Fruit fly (Drosophila melanogaster): ENCODE measurements around the gene rpr.
A peak's percentile ranks its signal among the peaks of the same experiment; 100 is the strongest.

The rpr gene

dm6 chr3L:18400010-18400470 lies 1.8 kb upstream of the rpr start (continued):
- TF ChIP-seq sr (GFP tag; IDR thresholded peaks at IDR 0.05) = no peak
- no peak for TF ChIP-seq gt (GFP tag; IDR thresholded peaks at IDR 0.05)
- TF ChIP-seq aop (GFP tag; IDR thresholded peaks at IDR 0.05) = 0 out of 2 replicates have a peak, but pooled peaks have one; percentile 10
- TF ChIP-seq Nf-YB (GFP tag; optimal IDR thresholded peaks at IDR 0.05) = peak; percentile 98
- peak; percentile 27 for TF ChIP-seq CoRest (tag; optimal IDR thresholded peaks at IDR 0.05)
- peak; percentile 79 for TF ChIP-seq sens (GFP tag)
- TF ChIP-seq CG31365 (tag; optimal IDR thresholded peaks at IDR 0.05) = no peak
- peak; percentile 27 for TF ChIP-seq CG7745 (tag; optimal IDR thresholded peaks at IDR 0.05)
- no peak for TF ChIP-seq pfk (GFP tag; optimal IDR thresholded peaks at IDR 0.05)
- TF ChIP-seq NC2α (GFP tag; optimal IDR thresholded peaks at IDR 0.05) = no peak
- TF ChIP-seq da (GFP tag; optimal IDR thresholded peaks at IDR 0.05) = no peak
- TF ChIP-seq Nf-YA (GFP tag; IDR thresholded peaks at IDR 0.05) = peak; percentile 48; the same call in 1 of the 2 replicates

- TF ChIP-seq CG11504 (tag; optimal IDR thresholded peaks at IDR 0.05) (peak; percentile 91), B-H1 (GFP tag; IDR thresholded peaks at IDR 0.05) (no peak)
Measured at dm6 chr3L:18385536-18385935, 12.7 kb downstream of the rpr start.

- TF ChIP-seq Poxn (GFP tag; IDR thresholded peaks at IDR 0.05) (no peak), CG34224 (GFP tag; IDR thresholded peaks at IDR 0.05; ENCODE audit: partially characterized antibody) (no peak), ems (GFP tag; optimal IDR thresholded peaks at IDR 0.05) (no peak), pan (optimal IDR thresholded peaks at IDR 0.05) (no peak), pan (GFP tag; optimal IDR thresholded peaks at IDR 0.05 in 1 of 2, IDR thresholded peaks at IDR 0.05 in 1 of 2) (peak in 1 of 2 experiments; percentile 36), Mrtf (GFP tag; IDR thresholded peaks at IDR 0.05) (no peak), Pdp1 (GFP tag; optimal IDR thresholded peaks at IDR 0.05) (no peak), pzg (GFP tag; optimal IDR thresholded peaks at IDR 0.05) (no peak), CG1647 (GFP tag; optimal IDR thresholded peaks at IDR 0.05) (no peak), Vsx1 (GFP tag; optimal IDR thresholded peaks at IDR 0.05) (no peak), Lpt (GFP tag; optimal IDR thresholded peaks at IDR 0.05) (no peak), Fer1 (GFP tag; optimal IDR thresholded peaks at IDR 0.05) (no peak), pnt (GFP tag; optimal IDR thresholded peaks at IDR 0.05) (no peak), grau (tag; optimal IDR thresholded peaks at IDR 0.05) (no peak), vnd (GFP tag; IDR thresholded peaks at IDR 0.05; ENCODE audit: partially characterized antibody) (no peak), lov (optimal IDR thresholded peaks at IDR 0.05) (no peak), lov (GFP tag; IDR thresholded peaks at IDR 0.05) (no peak), CG10543 (GFP tag; optimal IDR thresholded peaks at IDR 0.05) (no peak), CG14441 (GFP tag; IDR thresholded peaks at IDR 0.05) (0 out of 2 replicates have a peak, but pooled peaks have one; percentile 18), gem (tag; optimal IDR thresholded peaks at IDR 0.05) (peak; percentile 59), MBD-R2 (GFP tag; IDR thresholded peaks at IDR 0.05) (no peak), disco-r (GFP tag; optimal IDR thresholded peaks at IDR 0.05) (no peak), CHES-1-like (GFP tag; optimal IDR thresholded peaks at IDR 0.05) (no peak), Hr3 (GFP tag; optimal IDR thresholded peaks at IDR 0.05) (peak; percentile 3), gsb-n (tag; optimal IDR thresholded peaks at IDR 0.05) (peak; percentile 28), prd (optimal IDR thresholded peaks at IDR 0.05) (no peak), prd (GFP tag; IDR thresholded peaks at IDR 0.05) (peak; percentile 51; the same call in 2 of the 3 replicates), bsh (GFP tag; optimal IDR thresholded peaks at IDR 0.05) (peak in 1 of 2 experiments; percentile 34), CG7928 (GFP tag; optimal IDR thresholded peaks at IDR 0.05) (no peak), fd102C (GFP tag; optimal IDR thresholded peaks at IDR 0.05) (no peak), ewg (GFP tag; optimal IDR thresholded peaks at IDR 0.05) (no peak), CG2712 (tag; optimal IDR thresholded peaks at IDR 0.05) (no peak), dmrt11E (tag; optimal IDR thresholded peaks at IDR 0.05) (peak; percentile 69), CG7839 (tag; optimal IDR thresholded peaks at IDR 0.05) (peak; percentile 14), CG7556 (GFP tag; optimal IDR thresholded peaks at IDR 0.05) (peak; percentile 25)
Measured at dm6 chr3L:18367791-18368190, 30.4 kb downstream of the rpr start.

All from whole organism, embryonic.